Fruit fly (Drosophila melanogaster) whole organism, adult: Measurements from ENCODE around the gene CG34377.
"Not testable (repeated sequence)": the region's sequence is repeated elsewhere in the genome, so short reads cannot be mapped to it uniquely, and the experiment has no call there.

ENCODE experiments used
- CG11617 ChIP-seq: fragments of 200-800 bp; sonication (Bioruptor generic); optimal IDR thresholded peaks from 2 replicates; lab custom pipeline; 2017; ENCODE audit warnings: mild to moderate bottlenecking, missing biosample characterization, missing genetic modification reagents, missing genetic modification characterization
- CG12768 ChIP-seq: fragments of 200-800 bp; sonication (Bioruptor generic); optimal IDR thresholded peaks from 2 replicates; lab custom pipeline; 2017; ENCODE audit warnings: missing biosample characterization, missing genetic modification characterization, mild to moderate bottlenecking, moderate library complexity, missing genetic modification reagents
- CG14711 ChIP-seq: fragments of 200-800 bp; sonication (Bioruptor generic); optimal IDR thresholded peaks from 2 replicates; lab custom pipeline; 2018; ENCODE audit warnings: missing biosample characterization, mild to moderate bottlenecking, missing genetic modification characterization, moderate library complexity
- CG1620 ChIP-seq: fragments of 200-800 bp; sonication (Bioruptor generic); optimal IDR thresholded peaks from 2 replicates; lab custom pipeline; 2016; ENCODE audit warnings: missing biosample characterization, missing genetic modification characterization
- CG33017 ChIP-seq: fragments of 200-800 bp; sonication (Bioruptor generic); optimal IDR thresholded peaks from 2 replicates; lab custom pipeline; 2018; ENCODE audit warnings: missing biosample characterization, mild to moderate bottlenecking, missing genetic modification characterization, moderate library complexity
- CG5204 ChIP-seq: fragments of 200-800 bp; sonication (Bioruptor generic); optimal IDR thresholded peaks from 2 replicates; lab custom pipeline; 2016; ENCODE audit warnings: missing biosample characterization, missing genetic modification characterization
- CG7045 ChIP-seq: fragments of 200-800 bp; sonication (Bioruptor generic); optimal IDR thresholded peaks from 2 replicates; lab custom pipeline; 2017; ENCODE audit warnings: missing biosample characterization, mild to moderate bottlenecking, missing genetic modification characterization
- CG7101 ChIP-seq: fragments of 200-800 bp; sonication (Bioruptor generic); optimal IDR thresholded peaks from 2 replicates; lab custom pipeline; 2018; ENCODE audit warnings: missing biosample characterization, mild to moderate bottlenecking, missing genetic modification characterization, moderate library complexity
- Clk ChIP-seq: fragments of 200-800 bp; sonication (Bioruptor generic); optimal IDR thresholded peaks from 2 replicates; lab custom pipeline; 2017; ENCODE audit warnings: missing biosample characterization, missing genetic modification characterization
- Crg-1 ChIP-seq: fragments of 200-800 bp; sonication (Bioruptor generic); optimal IDR thresholded peaks from 2 replicates; lab custom pipeline; 2016; ENCODE audit warnings: missing biosample characterization, missing genetic modification characterization
- Hr96 ChIP-seq: fragments of 200-800 bp; sonication (Bioruptor generic); optimal IDR thresholded peaks from 2 replicates; lab custom pipeline; 2016; ENCODE audit warnings: missing biosample characterization, missing genetic modification characterization
- Mnt ChIP-seq: fragments of 200-800 bp; sonication (Bioruptor generic); optimal IDR thresholded peaks from 2 replicates; lab custom pipeline; 2016; ENCODE audit warnings: missing biosample characterization, mild to moderate bottlenecking, missing genetic modification characterization
- bab1 ChIP-seq: fragments of 200-800 bp; sonication (Bioruptor generic); optimal IDR thresholded peaks from 3 replicates; lab custom pipeline; 2019; ENCODE audit warnings: missing biosample characterization, mild to moderate bottlenecking, missing genetic modification characterization, moderate library complexity
- cic ChIP-seq: fragments of 200-800 bp; sonication (Bioruptor generic); optimal IDR thresholded peaks from 2 replicates; lab custom pipeline; 2017; ENCODE audit warnings: missing biosample characterization, mild to moderate bottlenecking, missing genetic modification characterization, moderate library complexity
- cnc ChIP-seq, 2 experiments: fragments of >200 bp; optimal IDR thresholded peaks; 2 replicates each; lab custom pipeline; 2017
- kay ChIP-seq: fragments of 200-800 bp; sonication (Bioruptor generic); peaks from one replicate; lab custom pipeline; 2016; ENCODE audit warnings: missing biosample characterization, missing genetic modification characterization, borderline replicate concordance
- ovo ChIP-seq: fragments of 200-800 bp; sonication (Bioruptor generic); optimal IDR thresholded peaks from 2 replicates; lab custom pipeline; 2016; ENCODE audit warnings: missing biosample characterization, missing genetic modification characterization
- pad ChIP-seq: fragments of 200-800 bp; sonication (Bioruptor generic); optimal IDR thresholded peaks from 3 replicates; lab custom pipeline; 2017; ENCODE audit warnings: missing biosample characterization, missing genetic modification characterization, mild to moderate bottlenecking, moderate library complexity, missing genetic modification reagents
- tj ChIP-seq: fragments of 200-800 bp; sonication (Bioruptor generic); optimal IDR thresholded peaks from 3 replicates; lab custom pipeline; 2017; ENCODE audit warnings: missing biosample characterization, mild to moderate bottlenecking, missing genetic modification characterization, moderate library complexity
- toe ChIP-seq: fragments of 200-800 bp; sonication (Bioruptor generic); optimal IDR thresholded peaks from 2 replicates; lab custom pipeline; 2016; ENCODE audit warnings: missing biosample characterization, missing genetic modification characterization

The CG34377 gene

DNA sequence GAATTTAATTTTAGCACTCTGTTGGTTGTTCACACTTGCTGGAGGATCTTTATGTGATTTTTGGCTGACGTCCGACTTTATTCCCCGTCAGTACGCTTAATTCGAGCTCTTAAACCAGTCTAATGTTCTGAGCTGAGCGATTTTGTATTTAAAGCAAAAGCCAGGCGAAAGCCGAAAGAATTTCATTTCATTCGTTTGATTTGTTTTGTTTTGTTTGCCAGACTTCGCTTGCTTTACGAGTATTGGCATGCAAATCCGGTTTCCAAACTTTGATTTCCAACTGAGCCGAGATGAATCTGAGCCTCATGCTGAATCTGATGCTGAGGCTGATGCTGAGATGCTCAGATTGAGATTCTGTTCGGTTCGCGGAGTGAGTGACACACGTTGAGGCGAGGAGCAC is 10.2 kb upstream of the CG34377 start, which contains the start of gene CG5391:
TSS of gene CG5391 (minus strand) at position 101 of the 400 bp plus-strand sequence.
- no peak for TF ChIP-seq CG5204 (GFP tag; lab: Kevin White, UChicago)

- no peak for TF ChIP-seq CG12768 (GFP tag; lab: Kevin White, UChicago)
- no peak for TF ChIP-seq bab1 (GFP tag; lab: Kevin White, UChicago)
- TF ChIP-seq Mnt, result no peak
- TF ChIP-seq ovo (GFP tag; lab: Kevin White, UChicago), result no peak
- TF ChIP-seq tj (GFP tag; lab: Kevin White, UChicago), result no peak
- TF ChIP-seq CG7101 (tag; lab: Kevin White, UChicago), result no peak
- no peak for TF ChIP-seq Crg-1
- no peak for TF ChIP-seq CG14711 (tag; lab: Kevin White, UChicago)
- TF ChIP-seq CG5204 (GFP tag; lab: Kevin White, UChicago), result no peak
- no peak for TF ChIP-seq toe (GFP tag; lab: Kevin White, UChicago)
- no peak for TF ChIP-seq cnc (optimal IDR thresholded peaks at IDR 0.05; lab: Kevin White, UChicago)
- TF ChIP-seq cic (GFP tag; lab: Kevin White, UChicago), result no peak
- TF ChIP-seq CG33017, result no peak
- no peak for TF ChIP-seq CG11617 (GFP tag; lab: Kevin White, UChicago)
- TF ChIP-seq CG7045 (GFP tag; lab: Kevin White, UChicago), result no peak
- TF ChIP-seq CG1620 (GFP tag; lab: Kevin White, UChicago), result no peak
These were observed 7.8 kb upstream of the CG34377 start, which contains the start of gene CG13862 for dm6 chr3R:22331691-22332090. TSS of gene CG13862 (plus strand) at chr3R:22331991.

DNA sequence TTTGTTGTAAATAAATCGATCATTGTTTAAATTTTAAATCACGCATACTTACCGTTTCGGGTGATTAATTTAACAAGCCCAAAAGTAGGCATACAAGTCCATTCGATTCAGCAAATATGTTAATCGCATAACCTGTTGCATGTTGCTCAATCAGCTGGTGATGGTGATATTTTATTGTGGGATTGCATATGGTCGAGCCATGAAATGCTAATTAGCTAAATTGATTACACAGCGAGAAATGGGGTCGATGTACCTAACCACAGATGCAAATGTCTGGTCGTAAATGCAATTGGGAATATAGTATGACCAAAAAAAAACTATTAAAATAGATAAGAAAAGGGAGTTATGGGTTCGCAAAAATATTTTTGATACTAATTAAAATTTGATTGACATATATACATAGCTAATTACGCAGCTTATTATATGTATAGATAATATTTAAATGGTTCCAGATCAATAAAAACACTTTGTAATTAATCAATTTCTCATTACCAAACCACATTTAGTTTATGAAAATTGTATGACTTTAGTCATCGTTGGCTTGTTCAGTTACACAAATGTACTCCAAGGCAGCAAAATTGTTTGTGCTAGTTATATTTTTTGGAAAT is 6.7 kb upstream of the CG34377 start, which contains the start of gene CG33721:
TSS of gene CG33721 (plus strand) at position 558 of the 608 bp plus-strand sequence.
- TF ChIP-seq cnc (optimal IDR thresholded peaks at IDR 0.05; lab: Kevin White, UChicago) (no peak), CG1620 (GFP tag; lab: Kevin White, UChicago) (no peak), CG7045 (GFP tag; lab: Kevin White, UChicago) (no peak), pad (no peak), Hr96 (GFP tag; lab: Kevin White, UChicago) (no peak), Clk (GFP tag; lab: Kevin White, UChicago) (no peak), Mnt (no peak), CG7101 (tag; lab: Kevin White, UChicago) (no peak), bab1 (GFP tag; lab: Kevin White, UChicago) (no peak), tj (GFP tag; lab: Kevin White, UChicago) (no peak), kay (GFP tag; lab: Kevin White, UChicago) (no peak), ovo (GFP tag; lab: Kevin White, UChicago) (no peak)

dm6 chr3R:22328665-22329350 is 4.9 kb upstream of the CG34377 start, which contains the start of gene CG7080:
TSS of gene CG7080 (plus strand) at chr3R:22329300.
- TF ChIP-seq CG7101 (tag; lab: Kevin White, UChicago), result no peak
- TF ChIP-seq CG5204 (GFP tag; lab: Kevin White, UChicago), result no peak
- TF ChIP-seq CG7045 (GFP tag; lab: Kevin White, UChicago), result no peak
- TF ChIP-seq Hr96 (GFP tag; lab: Kevin White, UChicago), result no peak
- TF ChIP-seq CG11617 (GFP tag; lab: Kevin White, UChicago), result no peak
- no peak for TF ChIP-seq kay (GFP tag; lab: Kevin White, UChicago)
- TF ChIP-seq Clk (GFP tag; lab: Kevin White, UChicago), result no peak

DNA sequence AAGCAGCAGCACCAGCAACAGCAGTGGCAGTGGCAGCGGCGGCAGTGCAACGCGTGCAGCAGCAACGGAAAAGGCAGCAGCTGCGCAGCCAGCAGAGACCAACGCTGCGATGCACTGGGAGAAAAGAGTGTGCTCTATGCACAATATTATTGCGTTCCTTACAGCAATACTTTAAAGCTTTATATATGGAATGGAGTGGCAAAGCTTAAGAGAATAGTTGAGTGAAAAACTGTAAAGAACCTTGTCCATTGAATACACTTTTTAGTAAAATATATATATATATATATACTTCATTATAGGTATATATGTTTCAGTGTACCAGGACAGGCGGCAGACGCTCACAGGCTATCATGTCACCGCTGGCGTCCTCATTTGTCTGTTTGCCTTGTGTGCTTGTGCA is 842 bp upstream of the CG34377 start:
- TF ChIP-seq pad, result no peak
- TF ChIP-seq CG1620 (GFP tag; lab: Kevin White, UChicago), result no peak
- TF ChIP-seq Hr96 (GFP tag; lab: Kevin White, UChicago), result no peak
- no peak for TF ChIP-seq CG14711 (tag; lab: Kevin White, UChicago)

DNA sequence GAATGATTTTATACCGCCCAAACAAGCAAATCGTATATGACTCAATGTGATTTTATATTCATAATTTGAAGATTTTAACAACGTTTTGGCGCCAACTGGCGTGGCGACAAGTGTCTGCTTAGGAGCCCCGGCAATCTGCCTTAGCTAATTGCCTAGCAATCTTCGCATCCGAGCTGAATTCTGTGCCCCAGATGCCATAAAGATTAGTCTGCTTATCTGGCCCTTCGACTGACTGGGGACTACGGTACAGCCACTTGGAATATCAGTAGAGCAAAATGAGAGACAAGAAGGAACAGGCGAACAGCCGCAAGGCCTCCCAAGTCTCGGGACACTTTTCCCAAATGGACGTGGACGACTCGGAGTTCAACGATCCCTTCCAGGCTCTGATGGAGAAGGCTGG is 23.8 kb downstream of the CG34377 start:
- TF ChIP-seq toe (GFP tag; lab: Kevin White, UChicago) (no peak), tj (GFP tag; lab: Kevin White, UChicago) (no peak), CG33017 (no peak), pad (no peak), ovo (GFP tag; lab: Kevin White, UChicago) (no peak), CG11617 (GFP tag; lab: Kevin White, UChicago) (no peak), cic (GFP tag; lab: Kevin White, UChicago) (no peak), CG12768 (GFP tag; lab: Kevin White, UChicago) (no peak), Mnt (no peak)

dm6 chr3R:22298505-22298904 is 25.4 kb downstream of the CG34377 start, which contains the start of gene CG7084:
TSS of gene CG7084 (plus strand) at chr3R:22298805.
- not testable (repeated sequence) for TF ChIP-seq pad; CG1620 (GFP tag; lab: Kevin White, UChicago); ovo (GFP tag; lab: Kevin White, UChicago)
